Fruit fly (Drosophila melanogaster) S2 (cell line): ENCODE results near the gene odd.

Experiments
- CG8478 ChIP-seq: fragments of >200 bp; optimal IDR thresholded peaks from 2 replicates; lab custom pipeline; 2018
- CTCF ChIP-seq, 2 experiments: fragments of >200 bp; optimal IDR thresholded peaks; 2 replicates each; lab custom pipeline; 2018

DNA sequence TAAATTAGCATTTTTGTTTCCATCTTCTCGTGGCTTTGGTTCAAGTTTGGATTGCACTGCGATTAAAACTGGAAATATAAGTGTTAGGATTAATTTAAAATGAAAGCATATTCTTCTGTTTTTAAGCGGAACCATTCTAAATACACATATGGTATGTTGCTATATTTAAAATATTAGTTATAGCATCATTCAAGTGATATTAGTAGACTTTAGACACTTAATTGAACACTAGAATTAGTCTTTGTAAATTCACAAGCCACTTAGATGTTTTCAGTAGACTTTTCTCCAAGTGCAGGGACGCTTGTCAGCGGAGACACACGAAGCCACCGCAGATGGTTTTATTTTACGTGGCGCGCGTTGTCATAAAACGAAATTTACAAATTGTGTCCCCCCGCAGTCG, 36.7 kb downstream of the odd start:
- no peak for TF ChIP-seq CG8478 (lab: Kevin White, UChicago)
- no peak for TF ChIP-seq CTCF (optimal IDR thresholded peaks at IDR 0.05; lab: Kevin White, UChicago)
